Worm (Caenorhabditis elegans): ENCODE data around the gene cey-1.

Gene cey-1

ce11 chrII:11012532-11013179, 28.4 kb downstream of the cey-1 start:
- TF ChIP-seq egl-18 (GFP tag; IDR thresholded peaks at IDR 0.05) = no peak
- no peak for TF ChIP-seq F22D6.2 (tag; optimal IDR thresholded peaks at IDR 0.05)
- peak; percentile 95 for TF ChIP-seq zfh-2 (GFP tag; conservative IDR thresholded peaks at IDR 0.05)
- peak; percentile 86 for TF ChIP-seq egrh-3 (GFP tag; IDR thresholded peaks at IDR 0.05)
- no peak for TF ChIP-seq lir-1 (GFP tag; conservative IDR thresholded peaks at IDR 0.05)

- no peak for TF ChIP-seq lir-1 (GFP tag; conservative IDR thresholded peaks at IDR 0.05)
- 0 out of 2 replicates have a peak, but pooled peaks have one; percentile 23 for TF ChIP-seq ztf-28 (GFP tag; IDR thresholded peaks at IDR 0.05)
Observed at ce11 chrII:11010914-11011313, 30.1 kb downstream of the cey-1 start.

- TF ChIP-seq akir-1 (GFP tag; optimal IDR thresholded peaks at IDR 0.05) = no peak
- no peak for TF ChIP-seq lsy-27 (tag; optimal IDR thresholded peaks at IDR 0.05; ENCODE audit: borderline replicate concordance, insufficient read depth)
- no peak for TF ChIP-seq madf-3 (GFP tag; IDR thresholded peaks at IDR 0.05)
- no peak for TF ChIP-seq ztf-6 (GFP tag; IDR thresholded peaks at IDR 0.05)
- no peak for TF ChIP-seq lin-40 (tag; optimal IDR thresholded peaks at IDR 0.05)
- no peak for TF ChIP-seq ceh-40 (GFP tag; IDR thresholded peaks at IDR 0.05)
- no peak for TF ChIP-seq let-526 (GFP tag; IDR thresholded peaks at IDR 0.05)
- no peak for TF ChIP-seq mxl-1 (tag; optimal IDR thresholded peaks at IDR 0.05)
- TF ChIP-seq die-1 (tag; optimal IDR thresholded peaks at IDR 0.05) = no peak
- TF ChIP-seq ceh-58 (GFP tag; IDR thresholded peaks at IDR 0.05) = no peak
- TF ChIP-seq gei-17 (GFP tag; optimal IDR thresholded peaks at IDR 0.05) = no peak
- TF ChIP-seq ama-1 (optimal IDR thresholded peaks at IDR 0.05) = no peak
- TF ChIP-seq ama-1 (GFP tag; optimal IDR thresholded peaks at IDR 0.05) = no peak
- no peak for TF ChIP-seq hmg-1.2 (GFP tag; IDR thresholded peaks at IDR 0.05)
- TF ChIP-seq nhr-120 (GFP tag; IDR thresholded peaks at IDR 0.05) = no peak
- TF ChIP-seq T07F8.4 (tag; optimal IDR thresholded peaks at IDR 0.05) = no peak
- TF ChIP-seq dpff-1 (tag; optimal IDR thresholded peaks at IDR 0.05) = no peak
- no peak for TF ChIP-seq mel-28 (tag; optimal IDR thresholded peaks at IDR 0.05; ENCODE audit: borderline replicate concordance)
- no peak for TF ChIP-seq F57C9.4 (tag; optimal IDR thresholded peaks at IDR 0.05)
- no peak for TF ChIP-seq K12H6.12 (tag; optimal IDR thresholded peaks at IDR 0.05)
Observed at ce11 chrII:11004381-11004780, 36.6 kb downstream of the cey-1 start.

ce11 chrII:10999109-10999508, 41.9 kb downstream of the cey-1 start:
- no peak for TF ChIP-seq bed-2 (GFP tag; IDR thresholded peaks at IDR 0.05)
- no peak for TF ChIP-seq F10E7.11 (tag; optimal IDR thresholded peaks at IDR 0.05)
- 0 out of 2 replicates have a peak, but pooled peaks have one; percentile 9 for TF ChIP-seq mcd-1 (GFP tag; IDR thresholded peaks at IDR 0.05)
- TF ChIP-seq ceh-40 (GFP tag; IDR thresholded peaks at IDR 0.05) = no peak

ce11 chrII:10995600-10995999, 45.4 kb downstream of the cey-1 start:
- no peak for TF ChIP-seq Y53G8AR.9 (GFP tag; conservative IDR thresholded peaks at IDR 0.05)
- no peak for TF ChIP-seq B0336.3 (GFP tag; IDR thresholded peaks at IDR 0.05)
- no peak for TF ChIP-seq ceh-91 (GFP tag; IDR thresholded peaks at IDR 0.05)
- TF ChIP-seq F37B4.10 (GFP tag; IDR thresholded peaks at IDR 0.05) = no peak
- TF ChIP-seq ets-4 (GFP tag; optimal IDR thresholded peaks at IDR 0.05) = no peak
- TF ChIP-seq somi-1 (GFP tag; optimal IDR thresholded peaks at IDR 0.05) = no peak
- no peak for TF ChIP-seq F57A8.1 (GFP tag; optimal IDR thresholded peaks at IDR 0.05)
- TF ChIP-seq tbx-9 (tag; optimal IDR thresholded peaks at IDR 0.05; ENCODE audit: borderline replicate concordance) = no peak
- TF ChIP-seq atf-7 (tag; optimal IDR thresholded peaks at IDR 0.05) = no peak
- TF ChIP-seq madf-10 (tag; optimal IDR thresholded peaks at IDR 0.05) = no peak
